Fruit fly (Drosophila melanogaster): ENCODE measurements around the gene CG10428.

CG10428 gene

dm6 chr2L:18944175-18945012 lies 4.3 kb upstream of the CG10428 start (continued):
- TF ChIP-seq jumu (GFP tag; optimal IDR thresholded peaks at IDR 0.05), result no peak
- TF ChIP-seq HLHmδ (GFP tag; optimal IDR thresholded peaks at IDR 0.05), result peak; percentile 80
- no peak for TF ChIP-seq Fer2 (tag; optimal IDR thresholded peaks at IDR 0.05)
- no peak for TF ChIP-seq CHES-1-like (GFP tag; optimal IDR thresholded peaks at IDR 0.05)
- no peak for TF ChIP-seq pan (optimal IDR thresholded peaks at IDR 0.05)
- TF ChIP-seq pan (GFP tag; optimal IDR thresholded peaks at IDR 0.05 in 1 of 2, IDR thresholded peaks at IDR 0.05 in 1 of 2), result no peak
- peak; percentile 79 for TF ChIP-seq CG33213 (GFP tag; optimal IDR thresholded peaks at IDR 0.05)
- TF ChIP-seq nerfin-1 (tag; optimal IDR thresholded peaks at IDR 0.05), result peak; percentile 9
- TF ChIP-seq CG12299 (tag; optimal IDR thresholded peaks at IDR 0.05), result no peak
- TF ChIP-seq aop (GFP tag; IDR thresholded peaks at IDR 0.05), result no peak
- TF ChIP-seq Xrp1 (GFP tag; IDR thresholded peaks at IDR 0.05), result no peak
- TF ChIP-seq CG32772 (GFP tag; IDR thresholded peaks at IDR 0.05), result no peak
- TF ChIP-seq Ets65A (GFP tag), result no peak
- peak; percentile 33 for TF ChIP-seq CG31365 (tag; optimal IDR thresholded peaks at IDR 0.05)
- TF ChIP-seq Abd-B (GFP tag; optimal IDR thresholded peaks at IDR 0.05), result no peak
- no peak for TF ChIP-seq Optix (GFP tag; IDR thresholded peaks at IDR 0.05)
- TF ChIP-seq Awh (GFP tag; IDR thresholded peaks at IDR 0.05), result no peak
- no peak for TF ChIP-seq fu2 (GFP tag; optimal IDR thresholded peaks at IDR 0.05)
- TF ChIP-seq tup (GFP tag; optimal IDR thresholded peaks at IDR 0.05), result no peak
- peak; percentile 23 for TF ChIP-seq NfI (GFP tag; optimal IDR thresholded peaks at IDR 0.05)
- no peak for TF ChIP-seq pum (GFP tag; optimal IDR thresholded peaks at IDR 0.05)
- no peak for TF ChIP-seq Hr3 (GFP tag; optimal IDR thresholded peaks at IDR 0.05)
- TF ChIP-seq CG15479 (GFP tag; optimal IDR thresholded peaks at IDR 0.05), result no peak
- TF ChIP-seq HmgZ (tag; optimal IDR thresholded peaks at IDR 0.05), result no peak
- TF ChIP-seq Sox102F (GFP tag; optimal IDR thresholded peaks at IDR 0.05), result no peak
- peak; percentile 54 for TF ChIP-seq sd (tag; optimal IDR thresholded peaks at IDR 0.05)
- TF ChIP-seq abd-A (tag; optimal IDR thresholded peaks at IDR 0.05), result peak; percentile 99
- peak; percentile 93 for TF ChIP-seq pfk (GFP tag; optimal IDR thresholded peaks at IDR 0.05)
- TF ChIP-seq Blimp-1 (GFP tag; optimal IDR thresholded peaks at IDR 0.05), result no peak
- TF ChIP-seq Mad (GFP tag; optimal IDR thresholded peaks at IDR 0.05), result no peak
- no peak for TF ChIP-seq C15 (GFP tag; IDR thresholded peaks at IDR 0.05)
- peak; percentile 34 for TF ChIP-seq mirr (GFP tag; optimal IDR thresholded peaks at IDR 0.05)
- TF ChIP-seq stwl (tag; optimal IDR thresholded peaks at IDR 0.05), result peak; percentile 19
- no peak for TF ChIP-seq Ptx1 (GFP tag; IDR thresholded peaks at IDR 0.05)
- no peak for TF ChIP-seq sisA (GFP tag; IDR thresholded peaks at IDR 0.05)
- TF ChIP-seq CG7271 (tag; optimal IDR thresholded peaks at IDR 0.05), result no peak
- no peak for TF ChIP-seq grn (GFP tag; optimal IDR thresholded peaks at IDR 0.05)
- TF ChIP-seq trh (GFP tag; optimal IDR thresholded peaks at IDR 0.05), result no peak
- no peak for TF ChIP-seq sima (GFP tag; optimal IDR thresholded peaks at IDR 0.05)
- TF ChIP-seq row (GFP tag; IDR thresholded peaks at IDR 0.05), result no peak
- TF ChIP-seq fd64A (GFP tag; optimal IDR thresholded peaks at IDR 0.05), result peak; percentile 43
- peak; percentile 84 for TF ChIP-seq Med (GFP tag)
- TF ChIP-seq CG1792 (GFP tag; optimal IDR thresholded peaks at IDR 0.05), result no peak
- no peak for TF ChIP-seq usp (GFP tag; optimal IDR thresholded peaks at IDR 0.05)
- peak; percentile 79 for TF ChIP-seq CG34376 (GFP tag; optimal IDR thresholded peaks at IDR 0.05)
- TF ChIP-seq CG8089 (GFP tag; optimal IDR thresholded peaks at IDR 0.05), result no peak
- TF ChIP-seq ftz-f1 (GFP tag; optimal IDR thresholded peaks at IDR 0.05), result peak; percentile 95
- no peak for TF ChIP-seq Gsc (GFP tag; IDR thresholded peaks at IDR 0.05)
- TF ChIP-seq CG1602 (GFP tag; optimal IDR thresholded peaks at IDR 0.05), result no peak
- no peak for TF ChIP-seq CG30403 (GFP tag; optimal IDR thresholded peaks at IDR 0.05)
- no peak for TF ChIP-seq wor (GFP tag; IDR thresholded peaks at IDR 0.05)
